Fruit fly (Drosophila melanogaster): ENCODE measurements around the gene Rpn3.

DNA sequence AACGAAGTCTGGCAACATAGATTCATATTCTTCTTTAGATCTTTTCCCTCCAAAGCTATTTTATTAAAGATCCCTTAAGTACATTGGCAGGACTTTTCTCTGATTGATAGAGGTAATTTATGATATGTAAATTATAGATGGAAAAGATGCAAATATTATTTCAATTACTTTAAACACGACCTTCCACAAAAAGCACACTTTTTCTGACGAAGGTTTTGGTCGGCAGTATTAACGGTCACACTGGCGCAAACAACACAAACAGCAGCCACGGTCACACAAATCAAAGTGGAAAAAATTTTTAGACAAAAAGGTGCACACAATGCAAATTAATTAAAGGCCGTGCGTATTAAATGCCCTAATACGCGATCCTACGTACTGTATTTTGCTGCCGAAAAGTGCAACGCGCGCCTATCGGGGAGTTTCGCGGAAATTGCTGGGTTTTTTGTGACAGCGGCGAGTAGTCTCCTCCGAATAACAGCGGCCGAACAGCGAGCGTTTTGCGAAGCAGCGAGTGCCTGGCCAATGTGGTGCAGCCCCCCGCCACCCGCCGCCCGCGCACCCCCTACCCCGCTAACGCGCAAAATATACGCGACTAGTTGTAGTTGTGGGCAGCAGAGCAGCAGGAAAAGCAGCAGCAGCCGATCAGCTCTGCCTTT is 2.4 kb downstream of the Rpn3 start, which contains the start of gene CG10492:
- TF ChIP-seq CG31365 (tag; optimal IDR thresholded peaks at IDR 0.05): no peak
- TF ChIP-seq HHEX (GFP tag; optimal IDR thresholded peaks at IDR 0.05): no peak
- no peak for TF ChIP-seq hb (GFP tag; IDR thresholded peaks at IDR 0.05; ENCODE audit: partially characterized antibody)
- TF ChIP-seq eve (GFP tag; optimal IDR thresholded peaks at IDR 0.05): no peak
